Fruit fly (Drosophila melanogaster): ENCODE data around the gene Sas-4.
A peak's percentile ranks its signal among the peaks of the same experiment; 100 is the strongest.

The Sas-4 gene

DNA sequence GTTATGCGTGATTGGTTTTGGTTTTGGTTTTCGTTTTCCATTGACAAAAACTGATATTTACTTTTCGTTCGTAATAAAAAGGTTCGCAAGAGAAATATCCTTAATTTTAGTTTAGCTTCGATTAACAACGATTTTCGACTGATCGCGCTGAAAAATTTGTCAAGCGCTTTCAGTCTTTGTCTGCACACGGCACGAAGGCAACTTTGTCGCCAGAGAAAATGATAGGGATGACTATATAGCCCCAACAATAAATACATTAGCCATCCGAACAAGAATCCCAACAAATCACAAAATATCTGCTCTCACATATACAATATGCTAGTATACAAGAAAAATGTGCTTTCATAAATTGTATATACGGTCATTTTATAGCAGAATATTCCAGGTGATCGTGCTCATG is 33.6 kb upstream of the Sas-4 start, which contains the start of gene Mlp84B:
Mlp84B (minus strand) TSS at position 143 of the 400 bp plus-strand sequence.
- TF ChIP-seq h (optimal IDR thresholded peaks at IDR 0.05) (no peak), Myc (optimal IDR thresholded peaks at IDR 0.05) (no peak), Sin3A (optimal IDR thresholded peaks at IDR 0.05) (no peak), insv (optimal IDR thresholded peaks at IDR 0.05) (no peak), ttk (optimal IDR thresholded peaks at IDR 0.05) (no peak), psq (optimal IDR thresholded peaks at IDR 0.05) (no peak)

DNA sequence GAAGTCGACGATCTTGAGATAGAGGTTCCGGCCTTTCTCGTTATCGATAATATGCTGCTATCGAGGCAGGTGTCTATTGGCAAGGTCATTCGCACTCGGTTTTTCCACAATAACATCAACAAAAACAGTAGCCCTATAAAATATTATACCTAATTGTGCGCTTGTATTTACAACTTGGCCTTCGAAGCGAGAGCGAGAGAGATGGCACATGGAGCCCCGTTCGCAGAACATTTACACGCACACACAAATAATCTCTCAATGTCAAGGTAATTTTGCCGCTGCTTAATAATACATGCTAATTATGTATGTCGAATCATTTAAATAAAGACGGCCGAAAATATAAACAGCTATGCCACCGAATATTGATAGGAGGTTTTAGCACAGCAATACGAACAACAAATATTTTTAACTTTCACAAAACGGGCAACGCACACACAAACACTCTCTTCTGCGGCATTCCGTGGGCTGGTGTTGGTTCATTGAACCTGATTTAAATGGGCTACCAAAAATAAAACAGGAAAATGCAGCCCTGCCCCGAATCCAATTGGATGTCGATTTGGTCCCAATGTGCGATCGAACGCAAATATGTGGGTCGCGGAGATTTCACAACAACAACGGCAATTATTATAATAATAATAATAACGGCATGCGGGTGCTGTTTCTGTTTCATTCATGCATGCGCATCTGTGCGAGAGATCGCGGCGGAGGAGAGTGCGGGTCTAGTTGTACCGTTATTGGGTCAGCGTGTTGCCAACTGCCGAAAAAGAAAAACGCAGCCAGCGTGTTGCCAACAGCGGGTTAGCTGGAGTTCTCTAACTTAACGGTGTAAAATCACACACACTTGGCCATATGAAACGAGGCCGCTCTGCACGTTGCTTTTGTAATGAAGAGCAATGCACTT is 28.7 kb upstream of the Sas-4 start:
- TF ChIP-seq insv (optimal IDR thresholded peaks at IDR 0.05) (no peak), Myc (optimal IDR thresholded peaks at IDR 0.05) (no peak), h (optimal IDR thresholded peaks at IDR 0.05) (no peak), Sin3A (optimal IDR thresholded peaks at IDR 0.05) (no peak), ttk (optimal IDR thresholded peaks at IDR 0.05) (no peak), psq (optimal IDR thresholded peaks at IDR 0.05) (no peak)

DNA sequence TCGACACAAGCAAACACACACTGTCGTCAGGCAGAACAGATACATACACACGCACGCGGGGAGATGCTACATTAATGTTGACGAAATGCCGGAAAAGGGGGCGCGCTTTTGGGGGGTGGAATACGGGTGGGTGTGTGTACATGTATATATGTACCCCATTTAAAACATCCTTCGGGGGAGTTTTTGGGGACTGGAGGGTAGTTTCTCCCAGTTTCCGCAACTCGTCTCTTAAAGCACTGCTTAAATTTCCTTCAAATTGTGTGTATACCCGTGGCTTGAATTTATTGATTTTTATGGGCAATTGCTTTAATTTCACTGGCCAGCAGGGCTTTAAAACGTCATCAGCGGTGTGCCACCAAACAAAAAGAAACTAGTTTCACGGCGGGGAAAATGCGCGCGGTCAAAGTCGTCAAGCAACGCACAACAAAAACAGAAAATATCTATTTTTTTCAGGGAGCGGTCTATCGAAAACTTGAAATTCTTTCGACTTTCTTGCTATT is 28.0 kb upstream of the Sas-4 start:
- TF ChIP-seq psq (optimal IDR thresholded peaks at IDR 0.05) (no peak), insv (optimal IDR thresholded peaks at IDR 0.05) (no peak), ttk (optimal IDR thresholded peaks at IDR 0.05) (no peak), Myc (optimal IDR thresholded peaks at IDR 0.05) (no peak), h (optimal IDR thresholded peaks at IDR 0.05) (no peak), Sin3A (optimal IDR thresholded peaks at IDR 0.05) (no peak)

DNA sequence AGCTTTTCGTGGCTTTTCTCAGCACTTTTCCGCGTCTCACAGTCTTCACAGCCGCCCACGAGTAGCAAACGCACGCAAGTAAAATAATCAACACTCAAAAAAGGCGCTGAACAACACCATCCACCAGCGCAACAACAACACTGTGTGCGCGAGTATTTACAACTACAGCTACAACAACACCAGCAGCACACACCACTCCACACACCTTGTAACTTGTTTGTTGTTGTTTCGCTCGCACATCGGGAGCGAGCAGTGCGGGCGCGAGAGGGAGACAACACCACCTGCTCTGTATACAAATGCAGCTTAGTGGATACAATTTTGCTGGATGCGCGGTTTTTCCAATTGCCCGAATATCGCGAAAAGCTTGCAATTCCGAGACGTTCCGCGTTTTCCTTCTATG is 27.5 kb upstream of the Sas-4 start:
- TF ChIP-seq ttk (optimal IDR thresholded peaks at IDR 0.05) (no peak), Myc (optimal IDR thresholded peaks at IDR 0.05) (no peak), Sin3A (optimal IDR thresholded peaks at IDR 0.05) (no peak), psq (optimal IDR thresholded peaks at IDR 0.05) (no peak), insv (optimal IDR thresholded peaks at IDR 0.05) (no peak), h (optimal IDR thresholded peaks at IDR 0.05) (no peak)

DNA sequence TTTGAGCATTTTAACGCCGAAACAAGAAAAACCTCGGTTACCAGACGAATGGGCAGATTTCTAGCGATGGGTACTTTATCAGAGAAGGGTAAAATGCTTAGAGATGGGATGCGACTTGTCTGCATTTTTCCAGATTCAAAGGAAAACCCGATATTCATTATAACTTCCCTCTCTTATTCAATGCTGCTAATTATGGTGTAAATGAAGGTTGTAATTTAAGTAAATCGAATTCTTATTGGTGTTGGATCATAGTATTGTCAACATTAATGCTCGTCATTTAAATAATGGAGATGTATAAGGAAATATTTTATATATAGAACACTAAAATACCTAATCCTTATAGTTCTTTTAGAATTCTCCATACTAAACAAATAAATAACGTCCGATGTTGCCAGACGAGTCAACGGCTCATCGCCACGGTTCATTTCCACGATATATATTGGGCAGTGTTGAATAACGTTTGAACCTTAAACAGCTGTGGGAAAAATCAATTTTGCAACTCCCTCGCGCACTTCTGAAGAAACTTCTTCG is 27.0 kb upstream of the Sas-4 start, which contains the start of the genes Alh and CG10098:
Alh (minus strand) TSS at position 77 of the 531 bp plus-strand sequence.
CG10098 (plus strand) TSS at position 440 of the 531 bp plus-strand sequence.
- no peak for TF ChIP-seq psq (optimal IDR thresholded peaks at IDR 0.05)
- peak; percentile 53 for TF ChIP-seq Sin3A (optimal IDR thresholded peaks at IDR 0.05)

DNA sequence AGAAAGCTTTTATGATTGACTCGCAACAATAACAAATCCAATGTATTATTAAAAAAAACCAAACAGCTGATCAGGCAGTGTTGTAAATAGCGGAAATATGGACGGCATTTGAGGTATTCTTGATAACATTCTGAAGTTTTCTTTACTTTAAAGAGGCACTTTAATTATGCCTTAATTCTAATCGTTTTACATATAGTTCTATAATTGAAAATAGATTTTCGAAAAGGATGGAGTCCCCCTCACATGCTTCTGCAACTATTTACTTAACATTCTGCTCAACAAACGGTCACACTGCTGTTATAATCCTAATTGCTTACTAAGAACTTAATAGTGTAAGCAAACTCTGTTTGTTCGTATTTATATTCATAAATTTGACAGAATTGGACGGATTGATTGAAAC is 23.2 kb upstream of the Sas-4 start, which contains the start of gene CG10068:
CG10068 (minus strand) TSS at position 62 of the 400 bp plus-strand sequence.
- TF ChIP-seq insv (optimal IDR thresholded peaks at IDR 0.05) (no peak), ttk (optimal IDR thresholded peaks at IDR 0.05) (no peak), h (optimal IDR thresholded peaks at IDR 0.05) (no peak), psq (optimal IDR thresholded peaks at IDR 0.05) (no peak), Myc (optimal IDR thresholded peaks at IDR 0.05) (no peak), Sin3A (optimal IDR thresholded peaks at IDR 0.05) (no peak)

DNA sequence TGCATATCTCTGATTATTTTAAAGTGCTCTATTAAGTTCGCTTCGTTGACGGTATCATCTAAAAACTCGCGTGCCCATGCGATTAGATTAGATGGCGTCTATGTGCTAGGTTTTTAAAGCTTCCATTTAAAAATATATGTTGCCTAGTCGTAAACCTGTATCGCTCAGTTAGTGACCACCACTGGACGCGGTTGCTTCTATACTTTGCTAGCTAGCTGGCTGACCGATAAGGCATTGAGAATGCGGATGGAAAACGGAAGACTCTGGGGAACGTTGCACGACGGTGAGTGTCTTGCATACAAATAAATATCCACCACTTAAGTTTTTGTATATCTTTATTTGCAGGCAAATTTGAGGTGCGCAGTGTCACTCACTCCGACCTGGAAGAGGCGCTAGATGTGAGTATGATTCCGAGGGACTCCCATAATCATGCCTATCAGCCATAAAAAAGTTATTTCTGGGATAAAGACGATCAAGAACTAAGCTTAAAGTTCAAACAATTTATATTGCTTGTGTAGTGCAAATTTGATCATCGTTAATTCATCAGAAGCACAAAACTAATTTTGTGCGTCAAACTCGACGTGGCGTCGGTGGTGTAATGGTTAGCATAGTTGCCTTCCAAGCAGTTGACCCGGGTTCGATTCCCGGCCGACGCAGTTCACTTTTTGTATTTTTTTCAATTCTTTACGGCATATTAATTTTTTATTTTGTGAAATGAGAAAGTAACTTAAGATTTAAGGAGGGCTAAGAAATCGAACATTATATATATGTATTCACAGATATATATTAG is 21.7 kb upstream of the Sas-4 start, which contains the start of gene CG31248:
CG31248 (plus strand) TSS at position 41 of the 790 bp plus-strand sequence.
- TF ChIP-seq Myc (optimal IDR thresholded peaks at IDR 0.05): no peak
- TF ChIP-seq h (optimal IDR thresholded peaks at IDR 0.05): no peak
- TF ChIP-seq ttk (optimal IDR thresholded peaks at IDR 0.05): no peak
- TF ChIP-seq psq (optimal IDR thresholded peaks at IDR 0.05): no peak
- TF ChIP-seq insv (optimal IDR thresholded peaks at IDR 0.05): no peak
- TF ChIP-seq Sin3A (optimal IDR thresholded peaks at IDR 0.05): no peak

DNA sequence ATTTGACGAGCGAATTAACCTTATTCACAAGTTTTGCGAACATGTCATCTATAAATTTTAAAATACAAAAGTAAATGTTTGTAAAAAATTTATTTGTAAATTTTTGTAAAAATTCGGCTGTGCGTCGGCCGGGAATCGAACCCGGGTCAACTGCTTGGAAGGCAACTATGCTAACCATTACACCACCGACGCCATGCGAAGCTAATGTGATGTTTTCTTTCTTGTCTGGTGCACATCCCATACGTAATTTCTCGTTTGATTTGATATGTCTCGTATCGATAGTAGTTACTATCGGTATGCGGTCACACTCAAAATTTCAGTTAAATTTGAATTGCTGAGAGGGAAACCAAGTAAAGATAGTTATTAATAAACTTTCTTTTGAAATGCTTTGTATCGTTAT is 20.3 kb upstream of the Sas-4 start:
- TF ChIP-seq Sin3A (optimal IDR thresholded peaks at IDR 0.05) (no peak), psq (optimal IDR thresholded peaks at IDR 0.05) (no peak), h (optimal IDR thresholded peaks at IDR 0.05) (no peak), ttk (optimal IDR thresholded peaks at IDR 0.05) (no peak), insv (optimal IDR thresholded peaks at IDR 0.05) (no peak), Myc (optimal IDR thresholded peaks at IDR 0.05) (no peak)

DNA sequence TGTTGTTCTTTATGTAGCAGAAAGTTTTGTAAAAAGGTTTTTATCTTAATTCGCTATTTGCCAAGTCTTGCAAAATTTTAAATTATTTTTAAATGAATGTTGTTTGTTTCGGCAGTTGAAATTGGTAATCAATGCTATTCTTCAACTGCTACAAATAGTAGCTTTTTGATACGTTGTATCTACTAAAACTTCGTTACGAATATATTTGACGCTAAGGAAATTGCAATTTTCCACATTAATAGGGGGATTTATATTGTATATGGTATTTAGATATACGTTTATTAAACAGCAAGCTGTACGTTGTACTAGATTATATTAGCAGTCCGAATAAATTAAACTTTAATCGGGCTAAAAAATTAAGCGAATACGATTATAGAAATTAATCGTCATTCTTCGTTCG is 19.9 kb upstream of the Sas-4 start, which contains the start of gene CG31493:
CG31493 (plus strand) TSS at position 301 of the 400 bp plus-strand sequence.
- no peak for TF ChIP-seq ttk (optimal IDR thresholded peaks at IDR 0.05)
- no peak for TF ChIP-seq psq (optimal IDR thresholded peaks at IDR 0.05)
- TF ChIP-seq Sin3A (optimal IDR thresholded peaks at IDR 0.05): no peak
- TF ChIP-seq Myc (optimal IDR thresholded peaks at IDR 0.05): no peak
- TF ChIP-seq h (optimal IDR thresholded peaks at IDR 0.05): no peak
- TF ChIP-seq insv (optimal IDR thresholded peaks at IDR 0.05): no peak

DNA sequence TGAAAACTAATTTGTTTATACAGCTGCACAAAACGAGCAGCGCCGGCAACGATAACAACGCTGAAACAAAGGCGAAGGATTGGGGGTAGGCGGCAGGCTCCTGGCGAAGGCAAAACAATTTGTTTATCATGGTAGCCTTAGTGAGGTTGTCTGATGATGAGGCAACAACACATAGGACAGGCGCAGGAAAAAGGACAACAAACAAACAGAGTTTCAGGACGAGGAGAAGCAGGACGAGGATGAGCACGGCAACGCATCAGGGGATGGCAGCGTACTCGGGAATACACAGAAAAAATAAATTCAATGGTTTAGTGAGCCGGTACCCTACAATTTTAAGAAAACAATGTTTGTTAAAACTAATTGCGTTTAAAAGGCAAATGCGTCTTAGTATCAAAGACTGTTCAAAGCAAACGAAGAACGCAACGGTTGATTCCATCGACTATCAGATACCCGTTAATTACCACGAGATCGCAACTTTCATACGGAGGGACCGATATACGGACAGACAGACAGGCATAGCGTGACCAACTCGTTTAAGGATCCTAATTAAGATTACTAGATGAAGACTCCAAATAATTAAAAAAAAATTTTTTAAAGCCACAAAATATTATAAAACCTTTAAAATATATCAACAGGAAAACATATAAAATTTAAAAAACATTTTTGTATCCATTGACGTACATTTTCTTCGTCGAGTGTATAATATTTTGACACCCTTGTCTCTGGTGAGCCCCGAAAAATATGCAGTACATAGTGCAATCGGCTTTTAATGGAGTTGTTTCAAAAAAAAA is 16.3 kb upstream of the Sas-4 start:
- TF ChIP-seq Myc (optimal IDR thresholded peaks at IDR 0.05) (no peak), psq (optimal IDR thresholded peaks at IDR 0.05) (no peak), Sin3A (optimal IDR thresholded peaks at IDR 0.05) (no peak), ttk (optimal IDR thresholded peaks at IDR 0.05) (no peak), h (optimal IDR thresholded peaks at IDR 0.05) (no peak), insv (optimal IDR thresholded peaks at IDR 0.05) (no peak)

DNA sequence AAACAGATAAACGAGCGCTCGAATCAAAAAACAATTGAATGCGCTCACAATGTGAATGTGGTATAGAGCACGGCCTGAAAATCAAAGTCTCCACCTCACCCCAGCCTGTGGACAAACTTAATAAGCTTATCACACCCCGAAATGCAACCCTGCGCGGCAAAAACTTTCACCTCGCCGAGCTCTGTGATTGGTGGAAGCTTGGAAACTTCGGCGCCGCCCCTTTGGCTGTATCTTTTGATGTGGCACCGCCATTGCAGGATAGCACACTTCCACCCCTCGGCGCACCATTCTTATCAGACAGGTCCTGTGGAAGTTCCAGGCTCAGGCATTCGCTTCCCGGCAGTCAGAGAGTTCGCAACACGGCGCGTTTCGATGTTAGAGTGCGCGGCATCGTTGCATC is 15.3 kb upstream of the Sas-4 start, which contains the start of gene Fer1:
Fer1 (plus strand) TSS at position 326 of the 400 bp plus-strand sequence.
- TF ChIP-seq h (optimal IDR thresholded peaks at IDR 0.05): no peak
- no peak for TF ChIP-seq Myc (optimal IDR thresholded peaks at IDR 0.05)
- no peak for TF ChIP-seq psq (optimal IDR thresholded peaks at IDR 0.05)
- TF ChIP-seq ttk (optimal IDR thresholded peaks at IDR 0.05): no peak
- TF ChIP-seq Sin3A (optimal IDR thresholded peaks at IDR 0.05): no peak
- TF ChIP-seq insv (optimal IDR thresholded peaks at IDR 0.05): no peak

All from Kc167 (cell line).